Worm (Caenorhabditis elegans) whole organism, L4 larva: ENCODE data around the gene ZK686.5.

ENCODE experiments used
- F49E8.2 ChIP-seq: sonication (generic microtip); optimal IDR thresholded peaks from 2 replicates; lab custom pipeline; 2016; ENCODE audit warnings: missing compliant biosample characterization, mild to moderate bottlenecking, missing genetic modification characterization, borderline replicate concordance
- ZK546.5 ChIP-seq, 2 experiments: sonication (generic microtip); optimal IDR thresholded peaks; 2 replicates each; lab custom pipeline; 2017; ENCODE audit warnings: missing biosample characterization in 2 of 2, missing genetic modification characterization in 2 of 2
- aly-2 ChIP-seq: sonication (generic microtip); optimal IDR thresholded peaks from 2 replicates; lab custom pipeline; 2018; ENCODE audit warnings: missing biosample characterization, missing genetic modification characterization
- ceh-28 ChIP-seq: fragments of 150-350 bp; optimal IDR thresholded peaks from 2 replicates; lab custom pipeline; 2014; ENCODE audit warnings: missing biosample characterization, missing genetic modification reagents, missing genetic modification characterization
- egl-27 ChIP-seq: sonication (generic microtip); optimal IDR thresholded peaks from 3 replicates; lab custom pipeline; 2017; ENCODE audit warnings: missing biosample characterization, missing genetic modification reagents, missing genetic modification characterization
- lin-15B ChIP-seq: fragments of 150-350 bp; sonication (generic microtip); optimal IDR thresholded peaks from 3 replicates; lab custom pipeline; 2014; ENCODE audit warnings: missing biosample characterization, missing genetic modification characterization
- lin-38 ChIP-seq: fragments of 200-800 bp; sonication (Bioruptor generic); IDR thresholded peaks from 2 replicates; pipeline ENCODE4 v1.3.6; 2022; ENCODE audit warnings: missing genetic modification reagents, missing genetic modification characterization, missing compliant biosample characterization
- lsy-2 ChIP-seq, 2 experiments: fragments of 150-350 bp in 1 of 2; sonication (generic microtip) in 1 of 2; optimal IDR thresholded peaks; 2 replicates each; lab custom pipeline; 2014 to 2017; ENCODE audit warnings: missing biosample characterization in 2 of 2, missing genetic modification characterization in 2 of 2
- mdl-1 ChIP-seq, 2 experiments: fragments of 150-350 bp in 1 of 2; sonication (generic microtip) in 1 of 2; optimal IDR thresholded peaks; 2 replicates each; lab custom pipeline; 2014 to 2017; ENCODE audit warnings: missing biosample characterization in 2 of 2, missing genetic modification characterization in 2 of 2
- mep-1 ChIP-seq: fragments of 150-350 bp; sonication (generic microtip); optimal IDR thresholded peaks from 3 replicates; lab custom pipeline; 2014; ENCODE audit warnings: missing biosample characterization, missing genetic modification characterization
- spr-1 ChIP-seq: sonication (generic microtip); optimal IDR thresholded peaks from 2 replicates; lab custom pipeline; 2016; ENCODE audit warnings: mild to moderate bottlenecking, missing genetic modification characterization, missing compliant biosample characterization
- unc-39 ChIP-seq: sonication (generic microtip); optimal IDR thresholded peaks from 2 replicates; lab custom pipeline; 2017; ENCODE audit warnings: missing biosample characterization, missing genetic modification characterization
- ztf-11 ChIP-seq: fragments of 150-350 bp; optimal IDR thresholded peaks from 2 replicates; lab custom pipeline; 2014; ENCODE audit warnings: missing biosample characterization, missing genetic modification characterization

DNA sequence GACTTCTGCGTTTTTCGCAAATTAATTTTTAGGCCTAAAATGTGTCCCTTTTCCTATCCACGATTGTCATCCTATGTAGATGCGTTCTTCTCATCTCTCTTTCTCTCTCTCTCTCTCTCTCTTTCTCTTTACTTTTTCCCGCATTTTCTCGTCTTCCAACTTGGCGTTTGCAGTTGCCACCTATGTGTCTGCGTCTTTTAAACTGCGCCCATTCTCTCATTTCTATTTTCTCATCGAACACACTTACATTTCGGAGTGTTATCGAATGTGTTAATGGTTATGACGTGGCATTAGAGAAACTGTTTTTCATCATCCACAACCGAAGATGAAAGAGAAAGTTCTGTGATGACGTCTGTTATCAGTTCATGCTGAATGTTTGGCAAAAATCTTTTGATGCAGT is 38.8 kb downstream of the ZK686.5 start:
- TF ChIP-seq ZK546.5 (tag; optimal IDR thresholded peaks at IDR 0.05; lab: Kevin White, UChicago): no peak
- no peak for TF ChIP-seq ceh-28 (tag; lab: Kevin White, UChicago)
- no peak for TF ChIP-seq unc-39
- TF ChIP-seq ztf-11 (tag; lab: Kevin White, UChicago): no peak
- TF ChIP-seq lsy-2 (tag; optimal IDR thresholded peaks at IDR 0.05; lab: Kevin White, UChicago): peak; percentile 19 to 83
- TF ChIP-seq spr-1 (tag; lab: Kevin White, UChicago): no peak
- no peak for TF ChIP-seq egl-27 (tag; lab: Kevin White, UChicago)
- TF ChIP-seq aly-2 (tag; lab: Kevin White, UChicago): no peak
- peak; percentile 20; the same call in 1 of the 2 replicates for TF ChIP-seq lin-38 (GFP tag; lab: Robert Waterston, UW)
- no peak for TF ChIP-seq lin-15B (tag; lab: Kevin White, UChicago)
- peak; percentile 65 for TF ChIP-seq mep-1 (tag; lab: Kevin White, UChicago)
- peak in 1 of 2 experiments; percentile 25 for TF ChIP-seq mdl-1 (tag; optimal IDR thresholded peaks at IDR 0.05; lab: Kevin White, UChicago)
- TF ChIP-seq F49E8.2 (tag; lab: Kevin White, UChicago): no peak
